Fruit fly (Drosophila melanogaster): ENCODE measurements around the gene Jon25Bii.

The Jon25Bii gene

DNA sequence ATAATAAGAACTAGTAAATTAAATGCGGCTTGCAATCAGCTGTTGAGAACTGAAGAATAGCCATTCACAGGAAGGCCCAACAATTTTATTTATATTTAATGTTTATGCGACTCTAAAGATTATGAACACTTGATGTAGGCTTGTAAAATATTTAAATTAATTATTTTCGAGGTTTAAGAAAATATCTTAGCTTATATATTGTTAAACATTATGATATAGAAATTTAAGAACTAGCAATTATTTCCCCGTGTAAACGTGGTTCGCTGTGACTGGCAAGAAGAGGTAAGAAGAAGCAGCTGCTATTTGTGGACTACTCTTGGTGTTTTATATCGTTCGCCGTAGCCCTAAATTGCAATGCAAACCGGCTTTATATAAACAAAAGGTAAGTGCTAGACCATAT is 7.6 kb downstream of the Jon25Bii start, which contains the start of the genes mRpL24 and betaggt-I (continued):
- TF ChIP-seq CG10979 (tag; optimal IDR thresholded peaks at IDR 0.05): peak; percentile 96
- TF ChIP-seq CG7271 (tag; optimal IDR thresholded peaks at IDR 0.05): peak; percentile 89
- peak; percentile 91 for TF ChIP-seq Usf (GFP tag; optimal IDR thresholded peaks at IDR 0.05)
- TF ChIP-seq CG7372 (GFP tag; IDR thresholded peaks at IDR 0.05): peak; percentile 96
- TF ChIP-seq CG10543 (GFP tag; optimal IDR thresholded peaks at IDR 0.05): peak; percentile 94
- no peak for TF ChIP-seq p53 (GFP tag; optimal IDR thresholded peaks at IDR 0.05)
- no peak for TF ChIP-seq mld (GFP tag; IDR thresholded peaks at IDR 0.05; ENCODE audit: partially characterized antibody)
- peak; percentile 87 for TF ChIP-seq aop (GFP tag; IDR thresholded peaks at IDR 0.05)
- TF ChIP-seq Abd-B (GFP tag; optimal IDR thresholded peaks at IDR 0.05): peak; percentile 96
- peak; percentile 98 for TF ChIP-seq CG9817 (tag; optimal IDR thresholded peaks at IDR 0.05)
- peak; percentile 75 for TF ChIP-seq CG8944 (GFP tag; optimal IDR thresholded peaks at IDR 0.05)
- TF ChIP-seq E2f2 (GFP tag; IDR thresholded peaks at IDR 0.05): peak; percentile 81
- TF ChIP-seq CG11695 (GFP tag; IDR thresholded peaks at IDR 0.05): peak; percentile 96
- peak; percentile 92 for TF ChIP-seq Med (GFP tag)
- TF ChIP-seq h (optimal IDR thresholded peaks at IDR 0.05): no peak
- peak; percentile 98 for TF ChIP-seq CG34422 (GFP tag; IDR thresholded peaks at IDR 0.05)
- no peak for TF ChIP-seq CG2129 (GFP tag; IDR thresholded peaks at IDR 0.05; ENCODE audit: partially characterized antibody)
- TF ChIP-seq bbx (GFP tag; IDR thresholded peaks at IDR 0.05; ENCODE audit: partially characterized antibody): no peak
- peak; percentile 70 for TF ChIP-seq gcm2 (GFP tag; optimal IDR thresholded peaks at IDR 0.05)
- TF ChIP-seq CG3163 (GFP tag; optimal IDR thresholded peaks at IDR 0.05): peak; percentile 36
- peak; percentile 89 for TF ChIP-seq peb (GFP tag; IDR thresholded peaks at IDR 0.05)
- peak; percentile 98 for TF ChIP-seq CG13424 (tag; optimal IDR thresholded peaks at IDR 0.05)
- TF ChIP-seq CG18262 (tag; optimal IDR thresholded peaks at IDR 0.05): peak; percentile 97
- peak; percentile 75 for TF ChIP-seq Jarid2 (GFP tag; optimal IDR thresholded peaks at IDR 0.05)
- peak; percentile 70 for TF ChIP-seq Hey (tag; optimal IDR thresholded peaks at IDR 0.05)
- peak; percentile 89 for TF ChIP-seq Gug (GFP tag; IDR thresholded peaks at IDR 0.05)
- TF ChIP-seq CG11696 (GFP tag; IDR thresholded peaks at IDR 0.05): peak; percentile 91
- peak; percentile 97 for TF ChIP-seq ranshi (GFP tag; IDR thresholded peaks at IDR 0.05)
- TF ChIP-seq Mrtf (GFP tag; IDR thresholded peaks at IDR 0.05): peak; percentile 91
- TF ChIP-seq Fer3 (tag; optimal IDR thresholded peaks at IDR 0.05): peak; percentile 98
- peak; percentile 96 for TF ChIP-seq Drgx (GFP tag; IDR thresholded peaks at IDR 0.05)
- peak; percentile 92 for TF ChIP-seq CG3407 (GFP tag; optimal IDR thresholded peaks at IDR 0.05)
- peak; percentile 95 for TF ChIP-seq CG10209 (GFP tag; optimal IDR thresholded peaks at IDR 0.05)
- TF ChIP-seq B-H2 (GFP tag; optimal IDR thresholded peaks at IDR 0.05): peak; percentile 96
- TF ChIP-seq Awh (GFP tag; IDR thresholded peaks at IDR 0.05): peak; percentile 98
- TF ChIP-seq kah (GFP tag; optimal IDR thresholded peaks at IDR 0.05): peak; percentile 80
- peak; percentile 61 for TF ChIP-seq shn (GFP tag; optimal IDR thresholded peaks at IDR 0.05)
- TF ChIP-seq kni (GFP tag; optimal IDR thresholded peaks at IDR 0.05): no peak
- TF ChIP-seq CG12299 (tag; optimal IDR thresholded peaks at IDR 0.05): peak; percentile 96
- TF ChIP-seq pros (GFP tag; optimal IDR thresholded peaks at IDR 0.05): peak; percentile 29
- TF ChIP-seq HHEX (GFP tag; optimal IDR thresholded peaks at IDR 0.05): peak; percentile 92
- TF ChIP-seq CG2199 (GFP tag; IDR thresholded peaks at IDR 0.05): peak; percentile 97
- peak; percentile 95 for TF ChIP-seq CG13296 (GFP tag; optimal IDR thresholded peaks at IDR 0.05)
- TF ChIP-seq unc-4 (GFP tag; IDR thresholded peaks at IDR 0.05; ENCODE audit: partially characterized antibody): no peak
- peak; percentile 97 for TF ChIP-seq sob (GFP tag; IDR thresholded peaks at IDR 0.05)
- TF ChIP-seq Rx (GFP tag; IDR thresholded peaks at IDR 0.05): peak; percentile 97
- TF ChIP-seq mam (GFP tag; optimal IDR thresholded peaks at IDR 0.05): peak; percentile 83
- TF ChIP-seq pzg (GFP tag; optimal IDR thresholded peaks at IDR 0.05): peak; percentile 54
- peak; percentile 92 for TF ChIP-seq CG15514 (GFP tag; optimal IDR thresholded peaks at IDR 0.05)
- TF ChIP-seq CG43689 (GFP tag; IDR thresholded peaks at IDR 0.05): peak; percentile 95
- peak; percentile 53 for TF ChIP-seq TFAM (GFP tag; optimal IDR thresholded peaks at IDR 0.05)

Data from whole organism, embryonic.